Worm (Caenorhabditis elegans) whole organism, L4 larva: ENCODE results near the gene pph-1.

Experiments
- R02D3.7 ChIP-seq: fragments of 150-350 bp; sonication (generic microtip); optimal IDR thresholded peaks from 3 replicates; lab custom pipeline; 2014; ENCODE audit warnings: missing biosample characterization, missing genetic modification characterization
- ceh-82 ChIP-seq: sonication (generic microtip); optimal IDR thresholded peaks from 2 replicates; lab custom pipeline; 2017; ENCODE audit warnings: missing biosample characterization, missing genetic modification characterization
- ces-1 ChIP-seq: fragments of 150-350 bp; sonication (generic microtip); optimal IDR thresholded peaks from 4 replicates; lab custom pipeline; 2014; ENCODE audit warnings: missing biosample characterization, missing genetic modification reagents, missing genetic modification characterization
- ctbp-1 ChIP-seq: fragments of 200-800 bp; sonication (Bioruptor generic); IDR thresholded peaks from 2 replicates; pipeline ENCODE4 v1.3.6; 2022; ENCODE audit warnings: missing genetic modification reagents, missing genetic modification characterization, missing compliant biosample characterization
- dpl-1 ChIP-seq: fragments of 150-350 bp; optimal IDR thresholded peaks from 2 replicates; lab custom pipeline; 2014; ENCODE audit warnings: missing biosample characterization, missing genetic modification reagents, missing genetic modification characterization
- dve-1 ChIP-seq: sonication (generic microtip); optimal IDR thresholded peaks from 2 replicates; lab custom pipeline; 2017; ENCODE audit warnings: antibody characterized with exemption, mild to moderate bottlenecking, missing genetic modification characterization, missing compliant biosample characterization; ENCODE audit not compliant: insufficient read depth
- fos-1 ChIP-seq: fragments of 150-350 bp; optimal IDR thresholded peaks from 2 replicates; lab custom pipeline; 2014; ENCODE audit warnings: missing biosample characterization, missing genetic modification characterization
- jun-1 ChIP-seq: fragments of 150-350 bp; optimal IDR thresholded peaks from 2 replicates; lab custom pipeline; 2014; ENCODE audit warnings: missing biosample characterization, missing genetic modification reagents, missing genetic modification characterization
- lin-15B ChIP-seq: fragments of 150-350 bp; sonication (generic microtip); optimal IDR thresholded peaks from 3 replicates; lab custom pipeline; 2014; ENCODE audit warnings: missing biosample characterization, missing genetic modification characterization
- nhr-11 ChIP-seq: fragments of 150-350 bp; optimal IDR thresholded peaks from 2 replicates; lab custom pipeline; 2014; ENCODE audit warnings: missing biosample characterization, missing genetic modification characterization
- nhr-28 ChIP-seq: fragments of 150-350 bp; optimal IDR thresholded peaks from 2 replicates; lab custom pipeline; 2014; ENCODE audit warnings: missing biosample characterization, missing genetic modification characterization
- nhr-42 ChIP-seq: fragments of 200-800 bp; sonication (Bioruptor generic); IDR thresholded peaks from 2 replicates; pipeline ENCODE4 v1.3.6; 2022; ENCODE audit warnings: missing genetic modification characterization, missing compliant biosample characterization
- nhr-6 ChIP-seq: fragments of 150-350 bp; optimal IDR thresholded peaks from 2 replicates; lab custom pipeline; 2014; ENCODE audit warnings: missing biosample characterization, missing genetic modification characterization
- snpc-4 ChIP-seq: fragments of 150-350 bp; optimal IDR thresholded peaks from 2 replicates; lab custom pipeline; 2014; ENCODE audit warnings: missing biosample characterization, missing genetic modification characterization

- TF ChIP-seq ceh-82 (tag; lab: Kevin White, UChicago): no peak
- TF ChIP-seq snpc-4 (tag; lab: Kevin White, UChicago): no peak
- no peak for TF ChIP-seq jun-1 (tag; lab: Kevin White, UChicago)
- no peak for TF ChIP-seq nhr-28
- no peak for TF ChIP-seq nhr-42
- TF ChIP-seq ces-1: no peak
- TF ChIP-seq nhr-6 (tag; lab: Kevin White, UChicago): no peak
- no peak for TF ChIP-seq R02D3.7 (tag; lab: Kevin White, UChicago)
- TF ChIP-seq dve-1 (tag; lab: Kevin White, UChicago): no peak
- TF ChIP-seq nhr-11: no peak
- no peak for TF ChIP-seq ctbp-1 (GFP tag; lab: Robert Waterston, UW)
- TF ChIP-seq dpl-1 (GFP tag; lab: Kevin White, UChicago): no peak
- TF ChIP-seq fos-1 (tag; lab: Kevin White, UChicago): no peak
- TF ChIP-seq lin-15B (tag; lab: Kevin White, UChicago): no peak
Measured at ce11 chrV:10724472-10724871, 22.1 kb downstream of the pph-1 start.
